Worm (Caenorhabditis elegans): ENCODE data around the gene F49F1.15.

- no peak for TF ChIP-seq klf-2 (GFP tag; conservative IDR thresholded peaks at IDR 0.05)
- TF ChIP-seq med-1 (GFP tag; optimal IDR thresholded peaks at IDR 0.05; ENCODE audit: insufficient read depth), result no peak
- no peak for TF ChIP-seq flt-1 (GFP tag; IDR thresholded peaks at IDR 0.05)
- TF ChIP-seq T22C8.4 (GFP tag; IDR thresholded peaks at IDR 0.05), result no peak
- no peak for TF ChIP-seq cog-1 (tag; optimal IDR thresholded peaks at IDR 0.05)
- TF ChIP-seq ztf-29 (GFP tag; IDR thresholded peaks at IDR 0.05), result no peak
- no peak for TF ChIP-seq tab-1 (GFP tag; IDR thresholded peaks at IDR 0.05)
- TF ChIP-seq ztf-23 (GFP tag; IDR thresholded peaks at IDR 0.05), result no peak
- TF ChIP-seq ref-1 (GFP tag; conservative IDR thresholded peaks at IDR 0.05), result no peak
Observed at ce11 chrIV:4137472-4137871, 23.0 kb upstream of the F49F1.15 start, which contains the start of gene F49F1.9.

All from whole organism, midembryonic.